Worm (Caenorhabditis elegans): ENCODE results near the gene C28G1.6.

C28G1.6 gene

ce11 chrX:8835887-8836348 is 4.9 kb upstream of the C28G1.6 start, which contains the start of gene C28G1.2:
Gene C28G1.2, plus strand, starts transcription at chrX:8836016.
- peak; percentile 46 for TF ChIP-seq attf-4 (tag; optimal IDR thresholded peaks at IDR 0.05)
- no peak for TF ChIP-seq daf-12 (tag; optimal IDR thresholded peaks at IDR 0.05)
- TF ChIP-seq ceh-62 (tag; optimal IDR thresholded peaks at IDR 0.05): no peak
- TF ChIP-seq rbr-2 (tag; optimal IDR thresholded peaks at IDR 0.05): peak; percentile 97
- TF ChIP-seq dmd-8 (GFP tag; IDR thresholded peaks at IDR 0.05): peak; percentile 98
- peak; percentile 95 for TF ChIP-seq nhr-41 (GFP tag; IDR thresholded peaks at IDR 0.05)
- no peak for TF ChIP-seq lin-39 (tag; optimal IDR thresholded peaks at IDR 0.05)
- TF ChIP-seq hif-1 (tag; optimal IDR thresholded peaks at IDR 0.05): peak; percentile 38 to 78
- TF ChIP-seq skn-1 (tag; optimal IDR thresholded peaks at IDR 0.05): no peak
- peak; percentile 91 to 98 for TF ChIP-seq madf-5 (GFP tag; IDR thresholded peaks at IDR 0.05)
- peak; percentile 88 for TF ChIP-seq hlh-11 (tag; optimal IDR thresholded peaks at IDR 0.05)
- TF ChIP-seq nhr-11 (tag; optimal IDR thresholded peaks at IDR 0.05): peak; percentile 79
- TF ChIP-seq dmd-9 (GFP tag; IDR thresholded peaks at IDR 0.05): peak; percentile 93
- peak; percentile 88 for TF ChIP-seq dmd-6 (GFP tag; IDR thresholded peaks at IDR 0.05)
- peak in 1 of 2 experiments; percentile 98 for TF ChIP-seq unc-62 (GFP tag; optimal IDR thresholded peaks at IDR 0.05 in 1 of 2)
- no peak for TF ChIP-seq unc-62 (tag; optimal IDR thresholded peaks at IDR 0.05)
- peak; percentile 79 for TF ChIP-seq nhr-25 (tag; optimal IDR thresholded peaks at IDR 0.05; ENCODE audit: borderline replicate concordance, insufficient read depth)
- peak; percentile 57 for TF ChIP-seq jun-1 (tag; optimal IDR thresholded peaks at IDR 0.05)
- peak; percentile 60 for TF ChIP-seq ces-1 (GFP tag; optimal IDR thresholded peaks at IDR 0.05)
- peak; percentile 99 for TF ChIP-seq aha-1 (tag)
- TF ChIP-seq unc-39 (tag; optimal IDR thresholded peaks at IDR 0.05): no peak
- no peak for TF ChIP-seq lin-15B (tag; optimal IDR thresholded peaks at IDR 0.05)
- no peak for TF ChIP-seq pqm-1 (tag; optimal IDR thresholded peaks at IDR 0.05)
- peak; percentile 99 for TF ChIP-seq egl-43 (GFP tag; IDR thresholded peaks at IDR 0.05)
- TF ChIP-seq ceh-32 (tag; optimal IDR thresholded peaks at IDR 0.05; ENCODE audit: poor library complexity): no peak
- TF ChIP-seq nhr-76 (tag; optimal IDR thresholded peaks at IDR 0.05): no peak
- TF ChIP-seq duxl-1 (tag; optimal IDR thresholded peaks at IDR 0.05; ENCODE audit: poor library complexity): peak; percentile 92
- peak; percentile 78 for TF ChIP-seq php-3 (GFP tag; IDR thresholded peaks at IDR 0.05)
- TF ChIP-seq nhr-48 (tag; optimal IDR thresholded peaks at IDR 0.05): peak; percentile 82
- TF ChIP-seq egl-27 (tag; optimal IDR thresholded peaks at IDR 0.05): peak; percentile 10
- peak; percentile 90 for TF ChIP-seq ztf-7 (tag; optimal IDR thresholded peaks at IDR 0.05)
- TF ChIP-seq mdl-1 (tag; optimal IDR thresholded peaks at IDR 0.05): peak; percentile 77 to 84
- peak; percentile 77 for TF ChIP-seq dpl-1 (GFP tag; optimal IDR thresholded peaks at IDR 0.05)
- peak; percentile 86 for TF ChIP-seq lin-29 (GFP tag; IDR thresholded peaks at IDR 0.05)
- no peak; the same call in none of the 2 replicates for TF ChIP-seq snpc-1.2 (GFP tag; IDR thresholded peaks at IDR 0.05)
- peak; percentile 87 for TF ChIP-seq saeg-2 (GFP tag; IDR thresholded peaks at IDR 0.05)
- peak; percentile 99 for TF ChIP-seq lim-7 (GFP tag; IDR thresholded peaks at IDR 0.05)
- TF ChIP-seq arid-1 (GFP tag; conservative IDR thresholded peaks at IDR 0.05): peak; percentile 95
- TF ChIP-seq sdz-12 (GFP tag; optimal IDR thresholded peaks at IDR 0.05): peak; percentile 80
- peak; percentile 95 for TF ChIP-seq tra-1 (GFP tag; IDR thresholded peaks at IDR 0.05)
- no peak for TF ChIP-seq ama-1 (optimal IDR thresholded peaks at IDR 0.05)
- TF ChIP-seq gei-8 (GFP tag; optimal IDR thresholded peaks at IDR 0.05): peak; percentile 87
- peak; percentile 78 for TF ChIP-seq T20F7.1 (GFP tag; optimal IDR thresholded peaks at IDR 0.05)
- peak; percentile 86 for TF ChIP-seq F10B5.3 (tag; optimal IDR thresholded peaks at IDR 0.05)
- TF ChIP-seq ceh-20 (GFP tag; IDR thresholded peaks at IDR 0.05): peak; percentile 97
- peak; percentile 98 for TF ChIP-seq F44E2.7 (GFP tag; IDR thresholded peaks at IDR 0.05)
- TF ChIP-seq mes-2 (tag; optimal IDR thresholded peaks at IDR 0.05; ENCODE audit: poor library complexity, severe bottlenecking): peak; percentile 89
- peak; percentile 92 for TF ChIP-seq spr-1 (tag; optimal IDR thresholded peaks at IDR 0.05)
- peak; percentile 18 for TF ChIP-seq snpc-4 (tag; optimal IDR thresholded peaks at IDR 0.05)
- peak; percentile 97 for TF ChIP-seq mep-1 (tag; optimal IDR thresholded peaks at IDR 0.05)
- TF ChIP-seq F37D6.2 (tag; optimal IDR thresholded peaks at IDR 0.05): peak; percentile 88
- peak; percentile 81 for TF ChIP-seq ZK337.2 (GFP tag; IDR thresholded peaks at IDR 0.05)
